Fruit fly (Drosophila melanogaster) whole organism, adult: ENCODE results near the gene CG31300.

Experiments
- CG11617 ChIP-seq: fragments of 200-800 bp; sonication (Bioruptor generic); optimal IDR thresholded peaks from 2 replicates; lab custom pipeline; 2017; ENCODE audit warnings: mild to moderate bottlenecking, missing biosample characterization, missing genetic modification reagents, missing genetic modification characterization
- CG12768 ChIP-seq: fragments of 200-800 bp; sonication (Bioruptor generic); optimal IDR thresholded peaks from 2 replicates; lab custom pipeline; 2017; ENCODE audit warnings: missing biosample characterization, missing genetic modification characterization, mild to moderate bottlenecking, moderate library complexity, missing genetic modification reagents
- CG14711 ChIP-seq: fragments of 200-800 bp; sonication (Bioruptor generic); optimal IDR thresholded peaks from 2 replicates; lab custom pipeline; 2018; ENCODE audit warnings: missing biosample characterization, mild to moderate bottlenecking, missing genetic modification characterization, moderate library complexity
- CG1620 ChIP-seq: fragments of 200-800 bp; sonication (Bioruptor generic); optimal IDR thresholded peaks from 2 replicates; lab custom pipeline; 2016; ENCODE audit warnings: missing biosample characterization, missing genetic modification characterization
- CG33017 ChIP-seq: fragments of 200-800 bp; sonication (Bioruptor generic); optimal IDR thresholded peaks from 2 replicates; lab custom pipeline; 2018; ENCODE audit warnings: missing biosample characterization, mild to moderate bottlenecking, missing genetic modification characterization, moderate library complexity
- CG5204 ChIP-seq: fragments of 200-800 bp; sonication (Bioruptor generic); optimal IDR thresholded peaks from 2 replicates; lab custom pipeline; 2016; ENCODE audit warnings: missing biosample characterization, missing genetic modification characterization
- CG7045 ChIP-seq: fragments of 200-800 bp; sonication (Bioruptor generic); optimal IDR thresholded peaks from 2 replicates; lab custom pipeline; 2017; ENCODE audit warnings: missing biosample characterization, mild to moderate bottlenecking, missing genetic modification characterization
- CG7101 ChIP-seq: fragments of 200-800 bp; sonication (Bioruptor generic); optimal IDR thresholded peaks from 2 replicates; lab custom pipeline; 2018; ENCODE audit warnings: missing biosample characterization, mild to moderate bottlenecking, missing genetic modification characterization, moderate library complexity
- Clk ChIP-seq: fragments of 200-800 bp; sonication (Bioruptor generic); optimal IDR thresholded peaks from 2 replicates; lab custom pipeline; 2017; ENCODE audit warnings: missing biosample characterization, missing genetic modification characterization
- Crg-1 ChIP-seq: fragments of 200-800 bp; sonication (Bioruptor generic); optimal IDR thresholded peaks from 2 replicates; lab custom pipeline; 2016; ENCODE audit warnings: missing biosample characterization, missing genetic modification characterization
- Hr96 ChIP-seq: fragments of 200-800 bp; sonication (Bioruptor generic); optimal IDR thresholded peaks from 2 replicates; lab custom pipeline; 2016; ENCODE audit warnings: missing biosample characterization, missing genetic modification characterization
- Mnt ChIP-seq: fragments of 200-800 bp; sonication (Bioruptor generic); optimal IDR thresholded peaks from 2 replicates; lab custom pipeline; 2016; ENCODE audit warnings: missing biosample characterization, mild to moderate bottlenecking, missing genetic modification characterization
- bab1 ChIP-seq: fragments of 200-800 bp; sonication (Bioruptor generic); optimal IDR thresholded peaks from 3 replicates; lab custom pipeline; 2019; ENCODE audit warnings: missing biosample characterization, mild to moderate bottlenecking, missing genetic modification characterization, moderate library complexity
- cic ChIP-seq: fragments of 200-800 bp; sonication (Bioruptor generic); optimal IDR thresholded peaks from 2 replicates; lab custom pipeline; 2017; ENCODE audit warnings: missing biosample characterization, mild to moderate bottlenecking, missing genetic modification characterization, moderate library complexity
- cnc ChIP-seq, 2 experiments: fragments of >200 bp; optimal IDR thresholded peaks; 2 replicates each; lab custom pipeline; 2017
- kay ChIP-seq: fragments of 200-800 bp; sonication (Bioruptor generic); peaks from one replicate; lab custom pipeline; 2016; ENCODE audit warnings: missing biosample characterization, missing genetic modification characterization, borderline replicate concordance
- ovo ChIP-seq: fragments of 200-800 bp; sonication (Bioruptor generic); optimal IDR thresholded peaks from 2 replicates; lab custom pipeline; 2016; ENCODE audit warnings: missing biosample characterization, missing genetic modification characterization
- pad ChIP-seq: fragments of 200-800 bp; sonication (Bioruptor generic); optimal IDR thresholded peaks from 3 replicates; lab custom pipeline; 2017; ENCODE audit warnings: missing biosample characterization, missing genetic modification characterization, mild to moderate bottlenecking, moderate library complexity, missing genetic modification reagents
- tj ChIP-seq: fragments of 200-800 bp; sonication (Bioruptor generic); optimal IDR thresholded peaks from 3 replicates; lab custom pipeline; 2017; ENCODE audit warnings: missing biosample characterization, mild to moderate bottlenecking, missing genetic modification characterization, moderate library complexity
- toe ChIP-seq: fragments of 200-800 bp; sonication (Bioruptor generic); optimal IDR thresholded peaks from 2 replicates; lab custom pipeline; 2016; ENCODE audit warnings: missing biosample characterization, missing genetic modification characterization

The CG31300 gene

DNA sequence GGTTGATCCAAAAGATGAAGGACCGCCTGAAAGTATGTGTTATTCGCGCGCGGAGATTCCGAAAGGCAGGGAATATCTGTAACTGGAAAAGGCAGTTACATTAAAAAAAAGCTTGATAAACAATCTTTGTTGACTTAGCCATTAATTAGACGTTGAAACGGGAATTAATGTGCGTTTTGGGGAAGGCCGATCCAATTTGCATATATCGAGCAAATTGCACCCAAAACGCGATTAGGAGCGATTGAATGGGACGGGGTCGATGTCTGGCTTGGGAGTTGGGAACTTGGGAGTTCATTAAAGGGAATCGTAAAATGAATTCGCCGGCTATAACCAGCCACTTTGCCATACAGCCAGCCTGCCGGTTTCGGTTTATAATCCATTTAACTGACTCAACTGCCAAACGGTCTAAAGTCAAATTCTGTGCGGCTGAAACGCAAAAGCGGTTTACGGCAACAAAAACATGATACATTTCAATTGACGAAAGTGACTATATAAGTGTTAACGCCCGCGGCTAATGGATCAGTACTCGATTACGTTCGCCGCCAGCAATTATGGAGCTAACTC lies 41.8 kb upstream of the CG31300 start, which contains the start of gene CG11854:
CG11854 (plus strand) TSS at position 514 of the 564 bp plus-strand sequence.
- TF ChIP-seq toe, result no peak
- TF ChIP-seq CG7101 (tag; lab: Kevin White, UChicago), result no peak
- TF ChIP-seq CG14711, result no peak
- TF ChIP-seq CG7045 (GFP tag; lab: Kevin White, UChicago), result no peak
- TF ChIP-seq Crg-1, result no peak
- no peak for TF ChIP-seq pad (GFP tag; lab: Kevin White, UChicago)
- TF ChIP-seq Clk (GFP tag; lab: Kevin White, UChicago), result no peak
- TF ChIP-seq ovo (GFP tag; lab: Kevin White, UChicago), result no peak
- TF ChIP-seq CG5204 (GFP tag; lab: Kevin White, UChicago), result no peak
- no peak for TF ChIP-seq CG33017 (tag; lab: Kevin White, UChicago)
- TF ChIP-seq bab1 (GFP tag; lab: Kevin White, UChicago), result no peak
- no peak for TF ChIP-seq Hr96 (GFP tag; lab: Kevin White, UChicago)
- no peak for TF ChIP-seq kay (GFP tag; lab: Kevin White, UChicago)
- TF ChIP-seq cnc (optimal IDR thresholded peaks at IDR 0.05; lab: Kevin White, UChicago), result no peak
- no peak for TF ChIP-seq tj (GFP tag; lab: Kevin White, UChicago)
- TF ChIP-seq CG11617 (GFP tag; lab: Kevin White, UChicago), result no peak
- no peak for TF ChIP-seq Mnt (GFP tag; lab: Kevin White, UChicago)
- no peak for TF ChIP-seq cic

DNA sequence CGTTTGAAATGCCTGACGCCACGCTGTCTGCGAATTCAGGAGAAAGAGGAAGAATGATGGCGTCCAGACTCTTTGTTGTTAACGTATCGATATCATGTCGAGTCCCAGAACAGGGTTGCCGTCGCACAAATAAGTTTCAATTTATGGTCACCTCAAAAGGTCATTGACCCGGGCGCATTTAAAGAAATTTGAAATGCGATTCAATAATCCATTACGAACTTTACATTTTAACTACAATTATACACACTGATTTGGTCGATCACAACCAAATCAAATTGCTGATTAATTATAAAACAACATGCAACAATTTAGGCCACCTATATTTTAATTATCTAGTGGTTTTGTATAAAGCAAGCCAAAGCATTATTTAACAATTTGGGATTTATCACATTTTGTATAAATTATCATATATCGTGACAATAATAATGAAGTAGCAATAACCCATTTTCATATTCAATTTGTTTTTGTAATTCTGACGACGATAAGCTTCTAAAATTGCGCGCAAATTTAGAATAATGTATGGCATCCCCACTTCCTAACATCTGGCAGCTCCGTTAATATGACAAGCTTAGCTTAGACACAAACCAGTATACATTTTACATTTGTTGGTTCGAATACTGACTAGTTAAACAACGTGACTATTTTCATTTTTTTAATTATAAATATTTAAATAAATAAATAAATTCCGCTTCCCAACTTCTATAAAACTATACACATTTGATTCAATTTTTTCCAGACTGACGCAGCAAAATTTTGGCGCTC lies 38.2 kb upstream of the CG31300 start, which contains the start of gene bam:
bam (minus strand) TSS at position 58 of the 762 bp plus-strand sequence.
- no peak for TF ChIP-seq Clk (GFP tag; lab: Kevin White, UChicago)
- no peak for TF ChIP-seq CG7101 (tag; lab: Kevin White, UChicago)
- peak; percentile 44 for TF ChIP-seq bab1 (GFP tag; lab: Kevin White, UChicago)
- TF ChIP-seq pad (GFP tag; lab: Kevin White, UChicago), result no peak
- TF ChIP-seq Mnt (GFP tag; lab: Kevin White, UChicago), result peak; percentile 44
- TF ChIP-seq CG7045 (GFP tag; lab: Kevin White, UChicago), result no peak
- no peak for TF ChIP-seq CG11617 (GFP tag; lab: Kevin White, UChicago)
- no peak for TF ChIP-seq CG1620 (GFP tag; lab: Kevin White, UChicago)
- no peak for TF ChIP-seq toe
- no peak for TF ChIP-seq ovo (GFP tag; lab: Kevin White, UChicago)
- TF ChIP-seq cic, result no peak
- TF ChIP-seq cnc (optimal IDR thresholded peaks at IDR 0.05; lab: Kevin White, UChicago), result no peak
- TF ChIP-seq CG5204 (GFP tag; lab: Kevin White, UChicago), result no peak
- peak; percentile 71 for TF ChIP-seq kay (GFP tag; lab: Kevin White, UChicago)
- TF ChIP-seq Crg-1, result peak; percentile 53
- TF ChIP-seq CG14711, result peak; percentile 67
- TF ChIP-seq CG12768 (GFP tag; lab: Kevin White, UChicago), result no peak
- TF ChIP-seq CG33017 (tag; lab: Kevin White, UChicago), result no peak
- no peak for TF ChIP-seq Hr96 (GFP tag; lab: Kevin White, UChicago)
- TF ChIP-seq tj (GFP tag; lab: Kevin White, UChicago), result no peak

DNA sequence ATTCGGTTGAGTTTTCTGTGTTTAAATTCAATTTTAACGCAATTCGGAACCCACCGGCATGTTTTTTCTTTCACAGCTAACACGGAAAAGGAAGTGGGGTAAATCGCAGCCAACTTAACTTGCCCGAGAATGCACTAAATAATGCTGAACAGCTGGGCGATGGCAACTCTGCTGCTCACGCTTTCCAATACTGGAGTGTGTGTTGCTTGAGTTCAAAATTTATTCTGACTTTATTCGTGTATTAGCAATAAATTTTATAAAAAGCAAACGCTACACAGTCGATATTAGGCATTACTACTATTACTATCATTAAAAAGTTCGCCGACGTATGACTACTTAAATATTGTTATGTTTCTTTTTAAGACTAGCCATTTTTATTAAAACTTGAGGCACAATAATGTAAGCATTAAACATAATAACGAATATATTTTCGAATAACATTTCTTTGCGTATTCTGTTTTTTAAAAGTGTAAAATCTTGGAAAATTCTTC lies 36.0 kb upstream of the CG31300 start, which contains the start of the genes RpS27 and Nup37:
RpS27 (minus strand) TSS at position 136 of the 491 bp plus-strand sequence.
Nup37 (plus strand) TSS at position 280 of the 491 bp plus-strand sequence.
- TF ChIP-seq bab1 (GFP tag; lab: Kevin White, UChicago) (peak; percentile 96), CG7101 (tag; lab: Kevin White, UChicago) (peak; percentile 99), CG12768 (GFP tag; lab: Kevin White, UChicago) (peak; percentile 98), tj (GFP tag; lab: Kevin White, UChicago) (peak; percentile 85), Mnt (GFP tag; lab: Kevin White, UChicago) (peak; percentile 98), CG1620 (GFP tag; lab: Kevin White, UChicago) (peak; percentile 100), CG7045 (GFP tag; lab: Kevin White, UChicago) (peak; percentile 98), toe (peak; percentile 98), CG11617 (GFP tag; lab: Kevin White, UChicago) (peak; percentile 99), cic (peak; percentile 93), CG14711 (peak; percentile 97), Hr96 (GFP tag; lab: Kevin White, UChicago) (peak; percentile 99), cnc (optimal IDR thresholded peaks at IDR 0.05; lab: Kevin White, UChicago) (no peak), ovo (GFP tag; lab: Kevin White, UChicago) (peak; percentile 100), CG5204 (GFP tag; lab: Kevin White, UChicago) (peak; percentile 97), Crg-1 (peak; percentile 100), Clk (GFP tag; lab: Kevin White, UChicago) (peak; percentile 95), pad (GFP tag; lab: Kevin White, UChicago) (peak; percentile 95), kay (GFP tag; lab: Kevin White, UChicago) (peak; percentile 86), CG33017 (tag; lab: Kevin White, UChicago) (peak; percentile 94)

DNA sequence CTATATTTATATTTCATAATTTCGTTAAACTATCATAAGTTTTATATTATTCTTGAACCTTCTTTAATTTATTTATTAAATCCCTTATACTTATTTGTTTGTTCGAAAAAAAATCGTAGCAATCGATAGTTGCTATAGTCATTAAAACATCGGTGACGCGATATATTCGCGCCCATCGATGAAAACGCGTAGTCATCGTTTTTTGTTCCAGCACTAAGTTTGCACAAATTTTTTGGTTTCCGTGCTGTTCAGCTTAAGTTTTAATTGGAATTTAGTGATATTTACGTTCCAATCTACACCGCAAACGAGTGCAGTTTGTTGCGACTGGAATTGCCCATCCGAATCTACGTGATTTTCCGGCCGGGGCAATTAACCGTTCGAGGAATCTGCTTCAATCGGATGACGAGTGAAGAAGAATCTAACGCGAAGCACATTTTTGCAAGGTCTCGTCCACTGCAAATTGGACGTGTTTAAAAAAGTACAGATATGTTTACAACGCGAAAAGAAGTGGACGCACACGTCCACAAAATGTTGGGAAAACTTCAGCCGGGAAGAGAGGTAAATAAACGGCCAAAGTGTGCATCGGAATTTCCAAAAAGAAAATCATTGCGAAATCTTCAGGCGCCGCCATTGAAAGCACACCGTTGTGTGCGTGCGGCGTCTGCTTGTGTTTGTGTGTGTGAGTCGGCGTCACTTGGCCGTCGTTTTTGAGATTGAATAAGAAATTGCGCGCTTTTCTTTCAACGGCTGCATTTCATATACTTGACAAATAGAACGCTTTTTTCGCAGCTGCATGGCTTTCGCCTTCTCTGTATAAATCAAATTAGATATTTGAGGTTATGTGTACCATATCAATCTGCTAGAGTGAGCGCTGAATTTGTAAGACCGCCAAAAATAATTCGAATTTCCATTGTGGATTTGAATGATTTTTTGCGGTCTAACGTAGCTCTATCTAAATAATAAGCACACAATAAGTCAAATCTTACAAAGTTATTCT lies 34.0 kb upstream of the CG31300 start, which contains the start of gene Nup358:
Nup358 (plus strand) TSS at position 204 of the 997 bp plus-strand sequence.
- peak; percentile 30 for TF ChIP-seq CG11617 (GFP tag; lab: Kevin White, UChicago)
- peak; percentile 20 to 70 for TF ChIP-seq cnc (optimal IDR thresholded peaks at IDR 0.05; lab: Kevin White, UChicago)
- TF ChIP-seq CG33017 (tag; lab: Kevin White, UChicago), result no peak
- TF ChIP-seq CG7101 (tag; lab: Kevin White, UChicago), result peak; percentile 28
- peak; percentile 43 for TF ChIP-seq bab1 (GFP tag; lab: Kevin White, UChicago)
- no peak for TF ChIP-seq CG14711
- peak; percentile 4 for TF ChIP-seq ovo (GFP tag; lab: Kevin White, UChicago)
- peak; percentile 40 for TF ChIP-seq CG1620 (GFP tag; lab: Kevin White, UChicago)
- no peak for TF ChIP-seq pad (GFP tag; lab: Kevin White, UChicago)
- TF ChIP-seq Clk (GFP tag; lab: Kevin White, UChicago), result no peak
- TF ChIP-seq tj (GFP tag; lab: Kevin White, UChicago), result peak; percentile 98
- TF ChIP-seq CG7045 (GFP tag; lab: Kevin White, UChicago), result no peak
- TF ChIP-seq Mnt (GFP tag; lab: Kevin White, UChicago), result peak; percentile 49
